Fruit fly (Drosophila melanogaster): ENCODE measurements around the gene Cdep.
A peak's percentile ranks its signal among the peaks of the same experiment; 100 is the strongest.

Gene Cdep

DNA sequence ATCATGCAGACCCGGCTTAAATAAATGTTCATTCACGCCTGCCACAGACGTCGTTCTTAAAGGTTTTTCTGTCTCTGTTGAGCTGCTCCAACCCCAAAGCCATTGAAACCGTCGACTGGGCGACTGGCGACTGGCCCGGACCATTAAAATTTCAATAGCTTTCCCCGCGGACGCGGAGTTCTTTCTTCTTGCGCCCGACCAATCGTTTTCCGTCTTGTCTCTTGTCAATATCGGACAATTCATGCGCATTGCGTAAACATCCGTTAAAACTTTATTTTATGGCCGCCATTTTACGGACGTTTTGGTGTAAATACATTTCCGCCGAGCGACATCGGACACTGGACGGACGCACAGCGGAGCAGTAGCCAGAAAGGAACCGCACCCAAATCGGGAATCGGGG lies 14.8 kb upstream of the Cdep start:
- no peak for TF ChIP-seq CG18476 (GFP tag; optimal IDR thresholded peaks at IDR 0.05)
- peak; percentile 83 for TF ChIP-seq Nf-YB (GFP tag; optimal IDR thresholded peaks at IDR 0.05)
- no peak for TF ChIP-seq BtbVII (GFP tag; optimal IDR thresholded peaks at IDR 0.05)
- TF ChIP-seq sc (optimal IDR thresholded peaks at IDR 0.05), result no peak
- TF ChIP-seq sc (GFP tag; optimal IDR thresholded peaks at IDR 0.05), result no peak
- peak; percentile 65 for TF ChIP-seq Nf-YC (tag; optimal IDR thresholded peaks at IDR 0.05)
- no peak for TF ChIP-seq sug (tag; optimal IDR thresholded peaks at IDR 0.05)

DNA sequence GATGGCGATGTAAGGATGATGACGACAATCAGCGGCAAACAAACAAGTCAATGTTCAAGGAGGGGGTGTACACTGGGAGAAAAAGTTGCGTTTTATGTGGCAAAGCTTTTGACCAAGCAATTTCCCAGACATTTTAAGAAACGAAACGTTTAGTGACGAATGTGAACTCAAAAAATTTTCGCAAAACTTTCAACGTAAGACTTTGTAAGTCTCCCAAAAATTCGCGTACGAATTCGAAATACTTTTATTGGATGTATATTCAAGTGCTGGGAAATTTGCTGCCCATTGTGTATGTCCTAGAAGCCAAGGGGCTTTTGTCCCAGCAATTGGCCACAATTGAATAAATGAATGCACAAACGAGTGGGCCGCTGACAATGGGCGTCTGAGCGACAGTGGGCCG lies 13.4 kb upstream of the Cdep start:
- TF ChIP-seq bsh (GFP tag; optimal IDR thresholded peaks at IDR 0.05) (peak in 1 of 2 experiments; percentile 15), CG10979 (tag; optimal IDR thresholded peaks at IDR 0.05) (peak; percentile 5), phol (tag; optimal IDR thresholded peaks at IDR 0.05) (peak; percentile 3), sisA (GFP tag; IDR thresholded peaks at IDR 0.05) (no peak), gem (tag; optimal IDR thresholded peaks at IDR 0.05) (peak; percentile 12), CG12391 (tag; optimal IDR thresholded peaks at IDR 0.05) (peak; percentile 7), CG4707 (GFP tag; optimal IDR thresholded peaks at IDR 0.05) (peak; percentile 28), run (tag; optimal IDR thresholded peaks at IDR 0.05) (no peak), dmrt11E (tag; optimal IDR thresholded peaks at IDR 0.05) (peak; percentile 34), Hsf (GFP tag; optimal IDR thresholded peaks at IDR 0.05) (no peak)

DNA sequence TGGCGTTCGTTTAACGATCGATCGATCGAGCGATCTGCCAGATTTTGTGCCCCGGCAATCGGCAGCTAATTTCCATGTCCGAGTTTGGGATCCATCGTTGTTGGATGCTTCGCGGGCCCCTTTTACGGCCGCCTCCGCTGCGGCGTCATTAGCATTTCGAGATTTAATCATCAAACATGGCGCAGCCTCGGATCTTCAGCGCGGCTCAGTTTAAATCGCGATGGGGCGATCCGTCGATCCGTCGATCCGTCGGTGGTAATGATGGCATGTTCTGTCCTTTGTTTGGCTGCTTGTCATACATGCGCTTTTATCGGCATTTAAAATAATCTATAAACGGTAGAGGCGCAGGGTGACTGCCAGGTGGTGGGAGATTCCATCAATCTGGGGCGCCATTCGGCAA lies 9.9 kb upstream of the Cdep start:
- no peak for TF ChIP-seq Fer2 (tag; optimal IDR thresholded peaks at IDR 0.05)
- no peak for TF ChIP-seq CG9727 (GFP tag; optimal IDR thresholded peaks at IDR 0.05)
- TF ChIP-seq esg (GFP tag; conservative IDR thresholded peaks at IDR 0.05), result no peak
- TF ChIP-seq ewg (GFP tag; optimal IDR thresholded peaks at IDR 0.05), result no peak
- no peak for TF ChIP-seq CG8944 (GFP tag; optimal IDR thresholded peaks at IDR 0.05)
- TF ChIP-seq CG17912 (GFP tag; optimal IDR thresholded peaks at IDR 0.05), result no peak
- peak; percentile 56 for TF ChIP-seq grn (GFP tag; optimal IDR thresholded peaks at IDR 0.05)
- no peak for TF ChIP-seq mirr (GFP tag; optimal IDR thresholded peaks at IDR 0.05)
- TF ChIP-seq CG31224 (GFP tag; IDR thresholded peaks at IDR 0.05), result no peak
- 0 out of 3 replicates have a peak, but pooled peaks have one; percentile 17 for TF ChIP-seq HLH4C (GFP tag; IDR thresholded peaks at IDR 0.05; ENCODE audit: partially characterized antibody)
- no peak for TF ChIP-seq CG17568 (GFP tag; optimal IDR thresholded peaks at IDR 0.05)
- no peak for TF ChIP-seq Dfd (GFP tag; optimal IDR thresholded peaks at IDR 0.05)
- TF ChIP-seq CG10462 (GFP tag; optimal IDR thresholded peaks at IDR 0.05), result no peak
- TF ChIP-seq CG10366 (GFP tag; IDR thresholded peaks at IDR 0.05), result no peak
- no peak for TF ChIP-seq CG6254 (GFP tag; optimal IDR thresholded peaks at IDR 0.05)
- TF ChIP-seq tio (GFP tag; optimal IDR thresholded peaks at IDR 0.05), result no peak
- TF ChIP-seq tx (GFP tag; optimal IDR thresholded peaks at IDR 0.05), result no peak
- TF ChIP-seq sens (GFP tag), result peak; percentile 54

DNA sequence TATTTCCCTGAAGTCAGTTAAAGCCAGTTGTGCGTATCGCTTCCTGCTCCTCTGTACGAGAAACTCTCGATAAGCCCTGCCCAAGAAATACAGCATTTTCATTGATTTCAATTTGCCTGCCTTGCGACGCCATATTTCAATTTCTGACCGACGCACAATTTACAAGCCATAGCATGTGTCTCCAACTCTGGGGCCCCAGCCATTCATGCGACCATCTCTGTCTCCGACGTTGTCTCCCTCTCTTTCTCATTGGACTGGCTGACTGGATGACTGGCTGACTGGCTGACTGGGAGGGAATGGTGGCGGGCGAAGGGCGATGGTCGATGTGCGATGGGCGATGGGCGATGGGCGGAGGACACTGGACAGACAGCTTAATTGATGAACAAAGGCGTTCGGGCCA lies 9.2 kb upstream of the Cdep start:
- TF ChIP-seq CG17829 (tag; optimal IDR thresholded peaks at IDR 0.05), result no peak
- peak; percentile 47 for TF ChIP-seq CG1832 (GFP tag; optimal IDR thresholded peaks at IDR 0.05)
- peak; percentile 91 for TF ChIP-seq Nf-YB (GFP tag; optimal IDR thresholded peaks at IDR 0.05)
- no peak for TF ChIP-seq amos (GFP tag; IDR thresholded peaks at IDR 0.05; ENCODE audit: partially characterized antibody)
- TF ChIP-seq phol (tag; optimal IDR thresholded peaks at IDR 0.05), result peak; percentile 2
- TF ChIP-seq CG15601 (tag; optimal IDR thresholded peaks at IDR 0.05), result peak; percentile 98
- peak; percentile 11; the same call in 1 of the 2 replicates for TF ChIP-seq crol (GFP tag; IDR thresholded peaks at IDR 0.05)
- no peak for TF ChIP-seq B-H1 (GFP tag; IDR thresholded peaks at IDR 0.05)
- peak; percentile 88 for TF ChIP-seq Nf-YC (tag; optimal IDR thresholded peaks at IDR 0.05)
- TF ChIP-seq Adf1 (GFP tag; IDR thresholded peaks at IDR 0.05), result no peak
- TF ChIP-seq luna (GFP tag; optimal IDR thresholded peaks at IDR 0.05), result no peak
- 0 out of 2 replicates have a peak, but pooled peaks have one; percentile 3 for TF ChIP-seq CG14667 (GFP tag; IDR thresholded peaks at IDR 0.05)
